Worm (Caenorhabditis elegans) whole organism, mixed stage, embryonic: ENCODE results near the gene tbb-2.

Experiments
- pha-4 ChIP-seq: fragments of 150-350 bp; optimal IDR thresholded peaks from 2 replicates; lab custom pipeline; 2018; ENCODE audit warnings: missing biosample characterization, missing genetic modification reagents, missing genetic modification characterization
- unc-62 ChIP-seq: fragments of 150-350 bp; optimal IDR thresholded peaks from 2 replicates; lab custom pipeline; 2014; ENCODE audit warnings: missing biosample characterization, missing genetic modification reagents, missing genetic modification characterization
- ztf-11 ChIP-seq: fragments of 150-350 bp; optimal IDR thresholded peaks from 2 replicates; lab custom pipeline; 2014; ENCODE audit warnings: missing biosample characterization, missing genetic modification characterization

DNA sequence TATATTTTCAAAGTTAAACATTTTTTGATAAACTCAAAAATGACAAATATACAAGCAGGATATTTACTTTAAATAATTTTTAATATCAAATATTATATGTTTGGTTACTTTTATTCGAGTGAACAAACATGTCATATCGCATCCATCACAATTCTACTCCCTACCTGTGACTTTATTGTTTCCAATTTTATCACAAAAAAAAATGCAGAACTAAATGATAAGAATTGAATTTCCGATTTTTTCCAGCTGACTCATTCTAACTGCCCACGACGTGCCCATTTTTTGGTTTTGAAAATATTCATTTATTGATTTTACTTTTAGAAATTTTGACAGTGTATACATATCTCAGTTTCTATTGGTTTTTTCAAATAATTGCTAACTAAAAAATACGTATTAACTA lies 6.4 kb downstream of the tbb-2 start:
- TF ChIP-seq ztf-11 (no peak), pha-4 (no peak), unc-62 (no peak)
